Worm (Caenorhabditis elegans) whole organism, young adult: Measurements from ENCODE around the gene D1005.5.
A peak's percentile ranks its signal among the peaks of the same experiment; 100 is the strongest.
"Not testable (repeated sequence)": the region's sequence is repeated elsewhere in the genome, so short reads cannot be mapped to it uniquely, and the experiment has no call there.

Source experiments
- B0336.3 ChIP-seq: fragments of 200-800 bp; sonication (Bioruptor generic); IDR thresholded peaks from 2 replicates; pipeline ENCODE4 v1.3.6; 2022; ENCODE audit warnings: missing genetic modification characterization, missing compliant biosample characterization
- C17E4.6 ChIP-seq: fragments of 200-800 bp; sonication (Bioruptor generic); IDR thresholded peaks from 2 replicates; pipeline ENCODE4 v1.3.6; 2022; ENCODE audit warnings: missing genetic modification reagents, missing genetic modification characterization, missing compliant biosample characterization
- F52B5.7 ChIP-seq: sonication (generic microtip); optimal IDR thresholded peaks from 2 replicates; lab custom pipeline; 2016; ENCODE audit warnings: mild to moderate bottlenecking, missing genetic modification characterization, missing compliant biosample characterization
- T26A5.8 ChIP-seq: sonication (generic microtip); optimal IDR thresholded peaks from 2 replicates; lab custom pipeline; 2016; ENCODE audit warnings: missing genetic modification characterization, missing compliant biosample characterization
- Y53F4B.3 ChIP-seq: fragments of 200-800 bp; sonication (Bioruptor generic); IDR thresholded peaks from 2 replicates; pipeline ENCODE4 v1.3.6; 2022; ENCODE audit warnings: missing genetic modification reagents, missing genetic modification characterization, missing compliant biosample characterization
- Y53G8AR.9 ChIP-seq: fragments of 200-800 bp; sonication (Bioruptor generic); conservative IDR thresholded peaks from 2 replicates; pipeline ENCODE4 v1.3.6; 2022; ENCODE audit warnings: missing genetic modification reagents, missing genetic modification characterization, missing compliant biosample characterization
- aptf-3 ChIP-seq: fragments of 200-800 bp; sonication (Bioruptor generic); IDR thresholded peaks from 2 replicates; pipeline ENCODE4 v1.3.6; 2022; ENCODE audit warnings: missing genetic modification characterization, missing compliant biosample characterization
- attf-5 ChIP-seq: fragments of 200-800 bp; sonication (Bioruptor generic); optimal IDR thresholded peaks from 2 replicates; lab custom pipeline; 2018; ENCODE audit warnings: mild to moderate bottlenecking, missing genetic modification characterization, missing compliant biosample characterization
- bed-2 ChIP-seq: fragments of 200-800 bp; sonication (Bioruptor generic); IDR thresholded peaks from 2 replicates; pipeline ENCODE4 v1.3.6; 2022; ENCODE audit warnings: missing genetic modification reagents, missing genetic modification characterization, missing compliant biosample characterization
- ccch-3 ChIP-seq: fragments of 200-800 bp; sonication (Bioruptor generic); optimal IDR thresholded peaks from 2 replicates; lab custom pipeline; 2018; ENCODE audit warnings: mild to moderate bottlenecking, missing genetic modification characterization, missing compliant biosample characterization
- cebp-1 ChIP-seq, 2 experiments: fragments of 200-800 bp in 1 of 2; sonication (Bioruptor generic) in 1 of 2; sonication (generic microtip) in 1 of 2; IDR thresholded peaks in 1 of 2; optimal IDR thresholded peaks in 1 of 2; 2 replicates each; pipeline versions ENCODE4 v1.3.6 to Lab custom; 2017 to 2022; ENCODE audit warnings: missing compliant biosample characterization in 2 of 2, missing genetic modification characterization in 2 of 2, mild to moderate bottlenecking in 1 of 2, missing genetic modification reagents in 1 of 2, moderate library complexity in 1 of 2
- ceh-79 ChIP-seq: sonication (generic microtip); optimal IDR thresholded peaks from 2 replicates; lab custom pipeline; 2017; ENCODE audit warnings: mild to moderate bottlenecking, missing genetic modification characterization, missing compliant biosample characterization
- dox-1 ChIP-seq: fragments of 200-800 bp; sonication (Bioruptor generic); IDR thresholded peaks from 2 replicates; pipeline ENCODE4 v1.3.6; 2022; ENCODE audit warnings: missing genetic modification reagents, missing genetic modification characterization, missing compliant biosample characterization
- egrh-3 ChIP-seq: fragments of 200-800 bp; sonication (Bioruptor generic); IDR thresholded peaks from 2 replicates; pipeline ENCODE4 v1.3.6; 2022; ENCODE audit warnings: missing genetic modification reagents, missing genetic modification characterization, missing compliant biosample characterization
- let-607 ChIP-seq, 2 experiments: fragments of 200-800 bp in 1 of 2; sonication (Bioruptor generic) in 1 of 2; sonication (generic microtip) in 1 of 2; optimal IDR thresholded peaks; 2 replicates each; lab custom pipeline; 2016 to 2018; ENCODE audit warnings: mild to moderate bottlenecking in 2 of 2, missing compliant biosample characterization in 2 of 2, missing genetic modification characterization in 2 of 2, moderate library complexity in 2 of 2, missing genotype in 1 of 2
- lin-26 ChIP-seq: fragments of 200-800 bp; sonication (Bioruptor generic); IDR thresholded peaks from 2 replicates; pipeline ENCODE4 v1.3.6; 2022; ENCODE audit warnings: missing genetic modification reagents, missing genetic modification characterization, missing compliant biosample characterization
- lin-35 ChIP-seq, 3 experiments: fragments of 150-350 bp in 2 of 3; sonication (generic microtip) in 1 of 3; optimal IDR thresholded peaks; 2 replicates each; lab custom pipeline; 2014 to 2018; ENCODE audit warnings: missing biosample characterization in 3 of 3, missing genetic modification characterization in 3 of 3, missing genetic modification reagents in 3 of 3
- lin-40 ChIP-seq: sonication (generic microtip); optimal IDR thresholded peaks from 2 replicates; lab custom pipeline; 2016; ENCODE audit warnings: missing genetic modification characterization, mild to moderate bottlenecking, missing compliant biosample characterization, missing genotype, missing genetic modification reagents
- lin-54 ChIP-seq: fragments of 200-800 bp; sonication (Bioruptor generic); optimal IDR thresholded peaks from 2 replicates; lab custom pipeline; 2018; ENCODE audit warnings: mild to moderate bottlenecking, missing genetic modification characterization, missing compliant biosample characterization
- lir-1 ChIP-seq: fragments of 200-800 bp; sonication (Bioruptor generic); conservative IDR thresholded peaks from 2 replicates; pipeline ENCODE4 v1.3.6; 2022; ENCODE audit warnings: missing genetic modification reagents, missing genetic modification characterization, missing compliant biosample characterization
- lsy-27 ChIP-seq: sonication (generic microtip); optimal IDR thresholded peaks from 2 replicates; lab custom pipeline; 2017; ENCODE audit warnings: missing genetic modification characterization, mild to moderate bottlenecking, missing compliant biosample characterization, antibody characterized with exemption, missing genotype, borderline replicate concordance; ENCODE audit not compliant: insufficient read depth
- madf-3 ChIP-seq: fragments of 200-800 bp; sonication (Bioruptor generic); IDR thresholded peaks from 2 replicates; pipeline ENCODE4 v1.3.6; 2022; ENCODE audit warnings: missing genetic modification reagents, missing genetic modification characterization, missing compliant biosample characterization
- madf-6 ChIP-seq: fragments of 200-800 bp; sonication (Bioruptor generic); IDR thresholded peaks from 2 replicates; pipeline ENCODE4 v1.3.6; 2022; ENCODE audit warnings: missing genetic modification reagents, missing genetic modification characterization, missing compliant biosample characterization
- nfya-2 ChIP-seq: fragments of 200-800 bp; sonication (Bioruptor generic); IDR thresholded peaks from 2 replicates; pipeline ENCODE4 v1.3.6; 2022; ENCODE audit warnings: missing genetic modification reagents, missing genetic modification characterization, missing compliant biosample characterization
- nhr-80 ChIP-seq: sonication (generic microtip); optimal IDR thresholded peaks from 2 replicates; lab custom pipeline; 2016; ENCODE audit warnings: missing genetic modification characterization, missing compliant biosample characterization
- nhr-90 ChIP-seq: sonication (generic microtip); optimal IDR thresholded peaks from 2 replicates; lab custom pipeline; 2016; ENCODE audit warnings: missing genotype, mild to moderate bottlenecking, missing genetic modification characterization, missing compliant biosample characterization
- pha-4 ChIP-seq: fragments of 150-350 bp; sonication (generic microtip); optimal IDR thresholded peaks from 2 replicates; lab custom pipeline; 2014; ENCODE audit warnings: missing biosample characterization, missing genetic modification reagents, missing genetic modification characterization
- repo-1 ChIP-seq: sonication (generic microtip); optimal IDR thresholded peaks from 2 replicates; lab custom pipeline; 2017; ENCODE audit warnings: mild to moderate bottlenecking, missing genetic modification characterization, missing compliant biosample characterization
- rpc-1 ChIP-seq, 2 experiments: fragments of 150-350 bp in 1 of 2; sonication (generic microtip) in 1 of 2; optimal IDR thresholded peaks; 2 replicates each; lab custom pipeline; 2014 to 2018; ENCODE audit warnings: missing biosample characterization in 1 of 2, missing genetic modification characterization in 1 of 2, missing genetic modification reagents in 1 of 2, missing genotype in 1 of 2
- snpc-4 ChIP-seq, 5 experiments: fragments of 150-350 bp in 1 of 5; sonication (generic microtip) in 4 of 5; optimal IDR thresholded peaks; 2 replicates each; lab custom pipeline; 2014 to 2018; ENCODE audit warnings: missing genetic modification characterization in 5 of 5, missing biosample characterization in 3 of 5, antibody characterized with exemption in 2 of 5, mild to moderate bottlenecking in 2 of 5, missing compliant biosample characterization in 2 of 5, missing genotype in 2 of 5, moderate library complexity in 2 of 5, missing genetic modification reagents in 1 of 5
- somi-1 ChIP-seq: fragments of 200-800 bp; sonication (Bioruptor generic); optimal IDR thresholded peaks from 2 replicates; lab custom pipeline; 2018; ENCODE audit warnings: mild to moderate bottlenecking, missing genetic modification characterization, missing compliant biosample characterization
- tbp1 ChIP-seq: fragments of 200-800 bp; sonication (Bioruptor generic); optimal IDR thresholded peaks from 2 replicates; lab custom pipeline; 2018; ENCODE audit warnings: mild to moderate bottlenecking, missing genetic modification characterization, missing compliant biosample characterization
- tbx-9 ChIP-seq: sonication (generic microtip); optimal IDR thresholded peaks from 2 replicates; lab custom pipeline; 2016; ENCODE audit warnings: borderline replicate concordance, missing genetic modification characterization, inconsistent platforms, missing compliant biosample characterization
- tlf-1 ChIP-seq: fragments of 200-800 bp; sonication (Bioruptor generic); optimal IDR thresholded peaks from 2 replicates; lab custom pipeline; 2018; ENCODE audit warnings: mild to moderate bottlenecking, missing genetic modification characterization, missing compliant biosample characterization
- zfh-2 ChIP-seq: fragments of 200-800 bp; sonication (Bioruptor generic); conservative IDR thresholded peaks from 2 replicates; pipeline ENCODE4 v1.3.6; 2022; ENCODE audit warnings: missing genetic modification reagents, missing genetic modification characterization, missing compliant biosample characterization
- ztf-18 ChIP-seq: sonication (generic microtip); optimal IDR thresholded peaks from 2 replicates; lab custom pipeline; 2016; ENCODE audit warnings: missing genotype, mild to moderate bottlenecking, missing genetic modification characterization, missing compliant biosample characterization
- ztf-3 ChIP-seq: fragments of 200-800 bp; sonication (Bioruptor generic); optimal IDR thresholded peaks from 2 replicates; lab custom pipeline; 2018; ENCODE audit warnings: mild to moderate bottlenecking, missing genetic modification characterization, missing compliant biosample characterization

Gene D1005.5

DNA sequence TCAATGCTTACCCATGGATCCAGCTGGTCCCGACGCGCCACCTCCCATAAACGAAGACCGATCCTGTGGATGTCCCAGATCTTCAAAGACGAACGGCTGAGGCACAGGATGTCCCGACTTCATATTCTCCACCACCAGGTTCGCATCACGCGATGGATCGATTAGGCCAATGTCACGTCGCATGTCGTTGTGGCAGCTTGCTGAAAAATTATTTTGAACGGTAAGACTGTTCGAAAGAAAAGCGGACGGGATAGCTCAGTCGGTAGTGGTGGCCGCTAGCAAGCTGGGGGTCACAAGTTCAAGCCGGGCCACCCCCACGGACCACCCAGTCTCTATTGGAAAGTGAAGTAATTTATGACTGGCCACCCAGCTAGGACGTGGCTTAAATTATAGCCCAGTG lies 40.4 kb upstream of the D1005.5 start:
- no peak for TF ChIP-seq rpc-1 (optimal IDR thresholded peaks at IDR 0.05; lab: Kevin White, UChicago)
- peak; percentile 14 for TF ChIP-seq rpc-1 (tag; optimal IDR thresholded peaks at IDR 0.05; lab: Kevin White, UChicago)
- no peak for TF ChIP-seq let-607 (tag; optimal IDR thresholded peaks at IDR 0.05; lab: Kevin White, UChicago)
- TF ChIP-seq madf-3 (GFP tag; lab: Robert Waterston, UW) = 0 out of 2 replicates have a peak, but pooled peaks have one; percentile 21
- TF ChIP-seq ztf-3 (GFP tag; lab: Kevin White, UChicago) = no peak
- TF ChIP-seq ceh-79 (tag; lab: Kevin White, UChicago) = no peak
- TF ChIP-seq F52B5.7 = no peak
- TF ChIP-seq ccch-3 (GFP tag; lab: Kevin White, UChicago) = no peak
- TF ChIP-seq lin-26 = 0 out of 2 replicates have a peak, but pooled peaks have one; percentile 44

DNA sequence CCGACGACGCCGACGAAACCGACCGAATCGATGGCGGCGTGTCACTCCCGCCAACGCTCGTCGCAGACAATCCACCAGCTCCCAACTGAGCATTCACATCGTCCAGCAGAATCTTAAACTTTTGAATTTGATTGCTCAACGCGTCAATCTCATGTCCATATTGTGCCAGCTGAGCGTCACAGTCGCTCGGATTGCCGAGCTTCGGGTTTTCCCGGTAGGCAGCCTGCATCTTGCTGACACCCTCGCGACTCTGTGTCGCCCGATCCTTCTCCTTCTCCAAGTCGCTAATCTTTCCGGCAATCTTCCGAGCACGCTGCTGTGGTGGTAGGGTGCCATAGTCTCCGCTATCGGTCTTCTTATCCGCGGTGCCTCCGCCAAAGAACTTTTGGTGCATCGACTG lies 39.5 kb upstream of the D1005.5 start:
- peak; percentile 49; the same call in 1 of the 2 replicates for TF ChIP-seq egrh-3 (GFP tag; lab: Robert Waterston, UW)
- TF ChIP-seq nfya-2 (GFP tag; lab: Robert Waterston, UW) = no peak
- 0 out of 2 replicates have a peak, but pooled peaks have one; percentile 25 for TF ChIP-seq Y53G8AR.9
- peak; percentile 88 for TF ChIP-seq zfh-2

DNA sequence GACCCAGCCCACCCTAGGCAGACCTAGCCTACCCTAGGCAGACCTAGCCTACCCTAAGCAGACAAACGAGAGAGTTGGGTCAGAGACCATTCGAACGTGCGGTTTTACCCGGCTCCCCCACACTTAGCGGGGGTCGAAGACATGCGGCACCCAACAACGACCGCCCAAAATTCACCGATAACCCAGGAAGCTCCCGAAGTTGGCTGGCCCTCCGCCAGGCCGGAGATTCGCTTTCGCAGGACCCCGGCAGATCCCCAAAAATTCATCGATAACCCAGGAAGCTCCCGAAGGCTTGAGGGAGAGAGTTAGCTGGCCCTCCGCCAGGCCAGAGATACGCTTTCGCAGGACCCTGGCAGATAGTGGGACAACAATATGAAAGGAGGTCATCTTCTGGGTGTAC lies 36.1 kb upstream of the D1005.5 start:
- peak; percentile 76 for TF ChIP-seq zfh-2
- TF ChIP-seq snpc-4 (GFP tag; optimal IDR thresholded peaks at IDR 0.05; lab: Kevin White, UChicago) = not testable (repeated sequence)
- TF ChIP-seq snpc-4 (tag; optimal IDR thresholded peaks at IDR 0.05; lab: Kevin White, UChicago) = peak in 1 of 4 experiments; percentile 60
- TF ChIP-seq madf-6 (GFP tag; lab: Robert Waterston, UW) = 0 out of 2 replicates have a peak, but pooled peaks have one; percentile 6
- 0 out of 2 replicates have a peak, but pooled peaks have one; percentile 13 for TF ChIP-seq dox-1
- peak; percentile 63; the same call in 1 of the 2 replicates for TF ChIP-seq egrh-3 (GFP tag; lab: Robert Waterston, UW)

DNA sequence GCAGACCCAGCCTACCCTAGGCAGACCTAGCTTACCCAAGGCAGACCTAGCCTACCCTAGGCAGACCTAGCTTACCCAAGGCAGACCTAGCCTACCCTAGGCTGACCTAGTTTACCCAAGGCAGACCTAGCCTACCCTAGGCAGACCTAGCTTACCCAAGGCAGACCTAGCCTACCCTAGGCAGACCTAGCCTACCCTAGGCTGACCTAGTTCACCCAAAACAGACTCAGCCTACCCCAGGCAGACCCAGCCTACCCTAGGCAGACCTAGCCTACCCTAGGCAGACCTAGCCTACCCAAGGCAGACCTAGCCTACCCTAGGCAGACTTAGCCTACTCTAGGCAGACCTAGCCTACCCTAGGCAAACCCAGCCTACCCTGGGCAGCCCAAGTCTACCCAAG lies 35.7 kb upstream of the D1005.5 start:
- TF ChIP-seq lin-26 (peak; percentile 62; the same call in 1 of the 2 replicates), B0336.3 (0 out of 2 replicates have a peak, but pooled peaks have one; percentile 16)

DNA sequence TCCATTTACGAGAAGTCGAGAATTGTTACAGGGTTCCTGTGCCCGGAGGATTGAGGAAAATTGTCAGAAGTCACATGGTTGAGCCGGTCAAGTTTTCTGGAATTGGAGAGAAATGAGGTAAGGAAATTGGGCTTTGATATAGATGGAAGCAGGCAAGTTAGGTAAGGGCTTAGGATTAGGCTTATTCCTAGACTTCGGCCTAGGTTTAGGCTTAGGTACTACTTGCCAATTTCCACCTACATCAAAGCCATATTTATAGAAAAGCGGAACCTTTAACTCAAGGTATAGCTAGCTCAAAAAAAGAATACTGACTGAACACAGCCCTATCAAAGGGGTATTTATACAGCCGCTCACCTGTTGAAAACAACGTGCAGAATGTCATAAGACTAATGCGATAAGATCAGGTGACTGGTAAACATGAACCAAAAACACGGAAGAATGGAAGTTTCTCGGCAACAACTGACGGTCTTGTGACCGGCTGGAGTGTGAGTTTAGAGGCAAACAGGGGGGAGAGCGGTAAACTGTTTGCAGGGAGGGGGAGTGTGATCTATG lies 31.8 kb upstream of the D1005.5 start:
- TF ChIP-seq aptf-3 (GFP tag; lab: Robert Waterston, UW) (0 out of 2 replicates have a peak, but pooled peaks have one; percentile 43), tbp1 (GFP tag; lab: Kevin White, UChicago) (peak; percentile 50), ztf-18 (peak; percentile 4), attf-5 (GFP tag; lab: Kevin White, UChicago) (peak; percentile 35), bed-2 (GFP tag; lab: Robert Waterston, UW) (no peak), lir-1 (GFP tag; lab: Robert Waterston, UW) (peak; percentile 47; the same call in 1 of the 2 replicates), nhr-80 (tag; lab: Kevin White, UChicago) (peak; percentile 46), cebp-1 (GFP tag; IDR thresholded peaks at IDR 0.05; lab: Robert Waterston, UW) (no peak; the same call in 1 of the 2 replicates), cebp-1 (tag; optimal IDR thresholded peaks at IDR 0.05; lab: Kevin White, UChicago) (peak; percentile 62), Y53G8AR.9 (peak; percentile 64), C17E4.6 (GFP tag; lab: Robert Waterston, UW) (no peak), Y53F4B.3 (GFP tag; lab: Robert Waterston, UW) (no peak), pha-4 (peak; percentile 92), lin-40 (tag; lab: Kevin White, UChicago) (peak; percentile 76), tlf-1 (GFP tag; lab: Kevin White, UChicago) (peak; percentile 74), T26A5.8 (no peak), nhr-90 (tag; lab: Kevin White, UChicago) (peak; percentile 34), tbx-9 (tag; lab: Kevin White, UChicago) (no peak), rpc-1 (optimal IDR thresholded peaks at IDR 0.05; lab: Kevin White, UChicago) (no peak), rpc-1 (tag; optimal IDR thresholded peaks at IDR 0.05; lab: Kevin White, UChicago) (no peak), lin-54 (peak; percentile 50), egrh-3 (GFP tag; lab: Robert Waterston, UW) (peak; percentile 60), lin-35 (GFP tag; optimal IDR thresholded peaks at IDR 0.05; lab: Kevin White, UChicago) (peak in 1 of 3 experiments; percentile 33), let-607 (tag; optimal IDR thresholded peaks at IDR 0.05; lab: Kevin White, UChicago) (peak; percentile 8 to 39), snpc-4 (GFP tag; optimal IDR thresholded peaks at IDR 0.05; lab: Kevin White, UChicago) (no peak), snpc-4 (tag; optimal IDR thresholded peaks at IDR 0.05; lab: Kevin White, UChicago) (peak in 1 of 4 experiments; percentile 16), repo-1 (tag; lab: Kevin White, UChicago) (peak; percentile 37), somi-1 (GFP tag; lab: Kevin White, UChicago) (peak; percentile 89), lsy-27 (tag; lab: Kevin White, UChicago) (no peak)
